Worm (Caenorhabditis elegans): ENCODE results near the gene twk-28.

DNA sequence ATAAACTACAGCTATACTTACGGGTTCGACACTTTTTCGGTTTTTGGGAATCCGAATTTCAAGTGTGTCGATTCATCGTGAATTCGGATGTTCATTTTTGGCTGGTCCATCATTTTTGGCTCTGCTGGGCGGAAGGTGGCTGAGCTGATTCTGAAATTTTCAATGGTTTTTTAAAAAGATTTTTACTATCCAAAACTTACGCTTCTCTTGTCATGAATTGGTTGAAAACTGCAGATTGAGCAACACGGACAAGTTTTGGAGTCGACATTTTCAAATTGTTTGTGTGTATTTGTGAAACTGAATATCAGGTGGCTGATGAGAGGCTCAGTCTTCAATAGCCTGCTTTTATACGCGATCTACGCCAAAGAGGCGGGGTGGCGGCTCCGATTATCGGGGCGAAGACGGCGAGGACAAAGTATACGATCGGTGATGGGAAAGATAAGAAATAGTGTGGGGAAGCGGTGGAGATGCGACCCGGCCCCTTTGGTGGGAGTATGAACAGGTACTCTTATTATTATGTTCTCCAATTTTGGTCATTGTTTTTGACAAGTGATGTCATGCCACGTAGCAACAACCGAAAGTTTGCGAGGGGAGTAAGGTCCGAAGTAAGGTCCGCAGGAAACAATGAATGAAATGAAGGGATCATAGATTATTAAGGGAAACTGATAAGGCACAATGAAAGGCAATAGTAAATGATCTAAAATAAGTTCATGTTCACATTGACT lies 32.1 kb downstream of the twk-28 start, which contains the start of gene F48D6.4:
- no peak for TF ChIP-seq ama-1 (optimal IDR thresholded peaks at IDR 0.05)
- TF ChIP-seq ama-1 (GFP tag; optimal IDR thresholded peaks at IDR 0.05): no peak
- TF ChIP-seq T26A5.8 (tag; optimal IDR thresholded peaks at IDR 0.05): no peak
- peak; percentile 66 for TF ChIP-seq nhr-80 (tag; optimal IDR thresholded peaks at IDR 0.05)
- TF ChIP-seq lsl-1 (GFP tag; optimal IDR thresholded peaks at IDR 0.05): no peak
- no peak for TF ChIP-seq zfh-2 (GFP tag; conservative IDR thresholded peaks at IDR 0.05)
- no peak for TF ChIP-seq nhr-179 (tag; optimal IDR thresholded peaks at IDR 0.05)
- no peak for TF ChIP-seq hlh-26 (GFP tag; conservative IDR thresholded peaks at IDR 0.05)
- TF ChIP-seq hlh-12 (tag; optimal IDR thresholded peaks at IDR 0.05): no peak
- TF ChIP-seq F39B2.1 (GFP tag; IDR thresholded peaks at IDR 0.05): no peak
- TF ChIP-seq dpl-1 (GFP tag; optimal IDR thresholded peaks at IDR 0.05): no peak
